Worm (Caenorhabditis elegans): ENCODE results near the gene F11C1.4.

The F11C1.4 gene

ce11 chrX:13008895-13009294 lies 32.0 kb downstream of the F11C1.4 start (continued):
- no peak for TF ChIP-seq set-16 (GFP tag; IDR thresholded peaks at IDR 0.05)
- TF ChIP-seq egl-27 (tag; optimal IDR thresholded peaks at IDR 0.05): no peak
- TF ChIP-seq gei-8 (GFP tag; optimal IDR thresholded peaks at IDR 0.05): no peak
- TF ChIP-seq madf-9 (GFP tag; conservative IDR thresholded peaks at IDR 0.05): no peak
- no peak for TF ChIP-seq snpc-4 (tag; optimal IDR thresholded peaks at IDR 0.05)
- TF ChIP-seq nhr-102 (tag; optimal IDR thresholded peaks at IDR 0.05): no peak
- no peak for TF ChIP-seq pha-4 (GFP tag; IDR thresholded peaks at IDR 0.05)
- TF ChIP-seq pha-4 (tag; optimal IDR thresholded peaks at IDR 0.05): no peak
- no peak for TF ChIP-seq ces-1 (GFP tag; optimal IDR thresholded peaks at IDR 0.05)

ce11 chrX:13009645-13010044 lies 32.8 kb downstream of the F11C1.4 start:
- TF ChIP-seq dve-1 (tag; optimal IDR thresholded peaks at IDR 0.05; ENCODE audit: insufficient read depth) (no peak), nhr-102 (tag; optimal IDR thresholded peaks at IDR 0.05) (no peak), lim-7 (GFP tag; IDR thresholded peaks at IDR 0.05) (no peak), spr-3 (GFP tag; optimal IDR thresholded peaks at IDR 0.05) (no peak), Y105C5A.15 (GFP tag; IDR thresholded peaks at IDR 0.05) (no peak), attf-4 (tag; optimal IDR thresholded peaks at IDR 0.05) (no peak), saeg-2 (GFP tag; IDR thresholded peaks at IDR 0.05) (no peak), php-3 (GFP tag; IDR thresholded peaks at IDR 0.05) (no peak), nhr-111 (GFP tag; optimal IDR thresholded peaks at IDR 0.05) (no peak), pha-4 (GFP tag; IDR thresholded peaks at IDR 0.05) (no peak), pha-4 (tag; optimal IDR thresholded peaks at IDR 0.05) (no peak), lin-38 (GFP tag; IDR thresholded peaks at IDR 0.05) (no peak), hlh-30 (tag; optimal IDR thresholded peaks at IDR 0.05; ENCODE audit: insufficient read depth) (peak; percentile 35), unc-62 (GFP tag; optimal IDR thresholded peaks at IDR 0.05 in 1 of 2) (no peak), unc-62 (tag; optimal IDR thresholded peaks at IDR 0.05) (no peak), mep-1 (tag; optimal IDR thresholded peaks at IDR 0.05) (peak; percentile 16), nhr-76 (tag; optimal IDR thresholded peaks at IDR 0.05) (no peak), aha-1 (tag) (no peak), ceh-62 (tag; optimal IDR thresholded peaks at IDR 0.05) (no peak), daf-16 (GFP tag; optimal IDR thresholded peaks at IDR 0.05) (no peak), daf-16 (tag; optimal IDR thresholded peaks at IDR 0.05) (no peak), nhr-25 (tag; optimal IDR thresholded peaks at IDR 0.05; ENCODE audit: borderline replicate concordance, insufficient read depth) (peak; percentile 96)

ce11 chrX:13011897-13012296 lies 35.0 kb downstream of the F11C1.4 start:
- no peak for TF ChIP-seq egl-43 (GFP tag; IDR thresholded peaks at IDR 0.05)
- TF ChIP-seq unc-62 (GFP tag; optimal IDR thresholded peaks at IDR 0.05 in 1 of 2): peak in 1 of 2 experiments; percentile 43
- no peak for TF ChIP-seq unc-62 (tag; optimal IDR thresholded peaks at IDR 0.05)

- TF ChIP-seq nhr-28 (tag; optimal IDR thresholded peaks at IDR 0.05): peak; percentile 33
- TF ChIP-seq unc-62 (GFP tag; optimal IDR thresholded peaks at IDR 0.05 in 1 of 2): peak in 1 of 2 experiments; percentile 81
- TF ChIP-seq unc-62 (tag; optimal IDR thresholded peaks at IDR 0.05): no peak
- TF ChIP-seq daf-19 (GFP tag; conservative IDR thresholded peaks at IDR 0.05): no peak
- TF ChIP-seq hlh-30 (tag; optimal IDR thresholded peaks at IDR 0.05; ENCODE audit: insufficient read depth): no peak
- TF ChIP-seq F44E2.7 (GFP tag; IDR thresholded peaks at IDR 0.05): no peak
- TF ChIP-seq lin-1 (GFP tag; IDR thresholded peaks at IDR 0.05): no peak
- peak; percentile 12 for TF ChIP-seq mep-1 (tag; optimal IDR thresholded peaks at IDR 0.05)
- TF ChIP-seq nhr-25 (tag; optimal IDR thresholded peaks at IDR 0.05; ENCODE audit: borderline replicate concordance, insufficient read depth): peak; percentile 80
- TF ChIP-seq zip-11 (GFP tag; IDR thresholded peaks at IDR 0.05): no peak
Observed at ce11 chrX:13014341-13014740, 37.5 kb downstream of the F11C1.4 start.

- TF ChIP-seq aha-1 (tag) (peak; percentile 31), nhr-25 (tag; optimal IDR thresholded peaks at IDR 0.05; ENCODE audit: borderline replicate concordance, insufficient read depth) (peak; percentile 14), lin-13 (GFP tag; optimal IDR thresholded peaks at IDR 0.05) (no peak), snpc-1.2 (GFP tag; IDR thresholded peaks at IDR 0.05) (no peak)
Observed at ce11 chrX:13016290-13016689, 39.4 kb downstream of the F11C1.4 start.
